Fruit fly (Drosophila melanogaster) whole organism, embryonic: Measurements from ENCODE around the gene CG18234.
A peak's percentile ranks its signal among the peaks of the same experiment; 100 is the strongest.

Experiments
- Aef1 ChIP-seq: fragments of 200-800 bp; sonication (Bioruptor generic); IDR thresholded peaks from 3 replicates; pipeline ENCODE4 v1.3.6; 2022; ENCODE audit warnings: missing biosample characterization, missing genetic modification characterization
- Atf-2 ChIP-seq: fragments of 200-800 bp; sonication (Bioruptor generic); optimal IDR thresholded peaks from 2 replicates; lab custom pipeline; 2016; ENCODE audit warnings: missing biosample characterization, missing genetic modification characterization
- CG10431 ChIP-seq: fragments of 200-800 bp; sonication (Bioruptor generic); optimal IDR thresholded peaks from 3 replicates; lab custom pipeline; 2018; ENCODE audit warnings: missing biosample characterization, mild to moderate bottlenecking, missing genetic modification characterization
- CG11093 ChIP-seq: fragments of 200-800 bp; sonication (Bioruptor generic); IDR thresholded peaks from 3 replicates; pipeline ENCODE4 v1.3.6; 2022; ENCODE audit warnings: missing biosample characterization, missing genetic modification characterization
- CG11504 ChIP-seq: fragments of 200-800 bp; sonication (Bioruptor generic); optimal IDR thresholded peaks from 3 replicates; lab custom pipeline; 2019; ENCODE audit warnings: missing biosample characterization, mild to moderate bottlenecking, missing genetic modification characterization, moderate library complexity
- CG11696 ChIP-seq: fragments of 200-800 bp; sonication (Bioruptor generic); IDR thresholded peaks from 2 replicates; pipeline ENCODE4 v1.3.6; 2022; ENCODE audit warnings: missing biosample characterization, missing genetic modification characterization
- CG12071 ChIP-seq: fragments of 200-800 bp; sonication (Bioruptor generic); optimal IDR thresholded peaks from 3 replicates; lab custom pipeline; 2018; ENCODE audit warnings: missing biosample characterization, mild to moderate bottlenecking, missing genetic modification characterization
- CG12219 ChIP-seq: fragments of 200-800 bp; sonication (Bioruptor generic); optimal IDR thresholded peaks from 3 replicates; lab custom pipeline; 2018; ENCODE audit warnings: missing biosample characterization, mild to moderate bottlenecking, missing genetic modification characterization
- CG14441 ChIP-seq: fragments of 200-800 bp; sonication (Bioruptor generic); IDR thresholded peaks from 2 replicates; pipeline ENCODE4 v1.3.6; 2022; ENCODE audit warnings: missing biosample characterization, missing genetic modification characterization
- CG14667 ChIP-seq: fragments of 200-800 bp; sonication (Bioruptor generic); IDR thresholded peaks from 2 replicates; pipeline ENCODE4 v1.3.6; 2022; ENCODE audit warnings: missing biosample characterization, missing genetic modification characterization
- CG14860 ChIP-seq: fragments of 200-800 bp; sonication (Bioruptor generic); IDR thresholded peaks from 3 replicates; pipeline ENCODE4 v1.3.6; 2022; ENCODE audit warnings: missing biosample characterization, missing genetic modification characterization; ENCODE audit not compliant: partially characterized antibody
- CG15696 ChIP-seq: fragments of 200-800 bp; sonication (Bioruptor generic); optimal IDR thresholded peaks from 2 replicates; lab custom pipeline; 2019; ENCODE audit warnings: missing biosample characterization, mild to moderate bottlenecking, missing genetic modification characterization, moderate library complexity
- CG17328 ChIP-seq: fragments of 200-800 bp; sonication (Bioruptor generic); IDR thresholded peaks from 2 replicates; pipeline ENCODE4 v1.3.6; 2022; ENCODE audit warnings: missing biosample characterization, missing genetic modification characterization
- CG2678 ChIP-seq: fragments of 200-800 bp; sonication (Bioruptor generic); optimal IDR thresholded peaks from 3 replicates; lab custom pipeline; 2019; ENCODE audit warnings: missing biosample characterization, mild to moderate bottlenecking, missing genetic modification characterization, moderate library complexity
- CG33557 ChIP-seq: fragments of 200-800 bp; sonication (Bioruptor generic); optimal IDR thresholded peaks from 2 replicates; lab custom pipeline; 2019; ENCODE audit warnings: missing biosample characterization, mild to moderate bottlenecking, missing genetic modification characterization, moderate library complexity
- CG34376 ChIP-seq: fragments of 200-800 bp; sonication (Bioruptor generic); optimal IDR thresholded peaks from 2 replicates; lab custom pipeline; 2018; ENCODE audit warnings: missing biosample characterization, mild to moderate bottlenecking, missing genetic modification characterization
- CG3838 ChIP-seq: fragments of 200-800 bp; sonication (Bioruptor generic); optimal IDR thresholded peaks from 3 replicates; lab custom pipeline; 2016; ENCODE audit warnings: missing biosample characterization, missing genetic modification characterization
- CG3847 ChIP-seq: fragments of 200-800 bp; sonication (Bioruptor generic); IDR thresholded peaks from 2 replicates; pipeline ENCODE4 v1.3.6; 2022; ENCODE audit warnings: missing biosample characterization, missing genetic modification characterization
- CG42726 ChIP-seq: fragments of 200-800 bp; sonication (Bioruptor generic); IDR thresholded peaks from 2 replicates; pipeline ENCODE4 v1.3.6; 2022; ENCODE audit warnings: missing biosample characterization, missing genetic modification characterization; ENCODE audit not compliant: partially characterized antibody
- CG6272 ChIP-seq: fragments of 200-800 bp; sonication (Bioruptor generic); IDR thresholded peaks from 2 replicates; pipeline ENCODE4 v1.3.6; 2022; ENCODE audit warnings: missing biosample characterization, missing genetic modification characterization
- CG6683 ChIP-seq: fragments of 200-800 bp; sonication (Bioruptor generic); optimal IDR thresholded peaks from 2 replicates; lab custom pipeline; 2017; ENCODE audit warnings: missing biosample characterization, mild to moderate bottlenecking, missing genetic modification characterization, missing genetic modification reagents
- CG6813 ChIP-seq: fragments of 200-800 bp; sonication (Bioruptor generic); optimal IDR thresholded peaks from 2 replicates; lab custom pipeline; 2017; ENCODE audit warnings: missing biosample characterization, missing genetic modification characterization, mild to moderate bottlenecking, moderate library complexity, missing genetic modification reagents
- CG7372 ChIP-seq: fragments of 200-800 bp; sonication (Bioruptor generic); IDR thresholded peaks from 2 replicates; pipeline ENCODE4 v1.3.6; 2022; ENCODE audit warnings: missing biosample characterization, missing genetic modification characterization
- CG7745 ChIP-seq: fragments of 200-800 bp; sonication (Bioruptor generic); optimal IDR thresholded peaks from 2 replicates; lab custom pipeline; 2018; ENCODE audit warnings: missing biosample characterization, mild to moderate bottlenecking, missing genetic modification characterization, moderate library complexity
- CG7987 ChIP-seq: fragments of 200-800 bp; sonication (Bioruptor generic); optimal IDR thresholded peaks from 2 replicates; lab custom pipeline; 2018; ENCODE audit warnings: missing biosample characterization, mild to moderate bottlenecking, missing genetic modification characterization, moderate library complexity
- CG9817 ChIP-seq: fragments of 200-800 bp; sonication (Bioruptor generic); optimal IDR thresholded peaks from 2 replicates; lab custom pipeline; 2018; ENCODE audit warnings: missing biosample characterization, mild to moderate bottlenecking, missing genetic modification characterization, moderate library complexity
- CG9932 ChIP-seq: fragments of 200-800 bp; sonication (Bioruptor generic); IDR thresholded peaks from 2 replicates; pipeline ENCODE4 v1.3.6; 2022; ENCODE audit warnings: missing biosample characterization, missing genetic modification characterization
- ERR ChIP-seq: fragments of 200-800 bp; sonication (Bioruptor generic); optimal IDR thresholded peaks from 2 replicates; lab custom pipeline; 2016; ENCODE audit warnings: missing biosample characterization, missing genetic modification characterization
- Gsc ChIP-seq: fragments of 200-800 bp; sonication (Bioruptor generic); IDR thresholded peaks from 2 replicates; pipeline ENCODE4 v1.3.6; 2022; ENCODE audit warnings: missing biosample characterization, missing genetic modification characterization
- HmgZ ChIP-seq: fragments of 200-800 bp; sonication (Bioruptor generic); optimal IDR thresholded peaks from 2 replicates; lab custom pipeline; 2018; ENCODE audit warnings: missing biosample characterization, mild to moderate bottlenecking, missing genetic modification characterization
- Lhr ChIP-seq: fragments of 200-800 bp; sonication (Bioruptor generic); optimal IDR thresholded peaks from 3 replicates; lab custom pipeline; 2017; ENCODE audit warnings: mild to moderate bottlenecking, missing biosample characterization, missing genetic modification reagents, missing genetic modification characterization
- NC2β ChIP-seq: fragments of 200-800 bp; sonication (Bioruptor generic); optimal IDR thresholded peaks from 2 replicates; lab custom pipeline; 2016; ENCODE audit warnings: missing biosample characterization, missing genetic modification characterization
- PHDP ChIP-seq: fragments of 200-800 bp; sonication (Bioruptor generic); optimal IDR thresholded peaks from 3 replicates; lab custom pipeline; 2018; ENCODE audit warnings: missing biosample characterization, mild to moderate bottlenecking, missing genetic modification characterization, moderate library complexity
- Ptx1 ChIP-seq: fragments of 200-800 bp; sonication (Bioruptor generic); IDR thresholded peaks from 2 replicates; pipeline ENCODE4 v1.3.6; 2022; ENCODE audit warnings: missing biosample characterization, missing genetic modification characterization
- Sox102F ChIP-seq: fragments of 200-800 bp; sonication (Bioruptor generic); optimal IDR thresholded peaks from 2 replicates; lab custom pipeline; 2018; ENCODE audit warnings: missing biosample characterization, mild to moderate bottlenecking, missing genetic modification characterization, moderate library complexity
- Spps ChIP-seq: fragments of 200-800 bp; sonication (Bioruptor generic); optimal IDR thresholded peaks from 2 replicates; lab custom pipeline; 2018; ENCODE audit warnings: missing biosample characterization, mild to moderate bottlenecking, missing genetic modification characterization
- Taf1 ChIP-seq: fragments of 200-800 bp; sonication (Bioruptor generic); IDR thresholded peaks from 2 replicates; pipeline ENCODE4 v1.3.6; 2022; ENCODE audit warnings: missing biosample characterization, missing genetic modification characterization
- amos ChIP-seq: fragments of 200-800 bp; sonication (Bioruptor generic); IDR thresholded peaks from 2 replicates; pipeline ENCODE4 v1.3.6; 2022; ENCODE audit warnings: missing biosample characterization, missing genetic modification characterization; ENCODE audit not compliant: partially characterized antibody
- cato ChIP-seq: fragments of 200-800 bp; sonication (Bioruptor generic); optimal IDR thresholded peaks from 2 replicates; lab custom pipeline; 2016; ENCODE audit warnings: missing biosample characterization, missing genetic modification characterization, borderline replicate concordance
- fd64A ChIP-seq: fragments of 200-800 bp; sonication (Bioruptor generic); optimal IDR thresholded peaks from 3 replicates; lab custom pipeline; 2018; ENCODE audit warnings: missing biosample characterization, mild to moderate bottlenecking, missing genetic modification characterization
- lilli ChIP-seq: fragments of 200-800 bp; sonication (Bioruptor generic); optimal IDR thresholded peaks from 3 replicates; lab custom pipeline; 2016; ENCODE audit warnings: missing biosample characterization, missing genetic modification characterization
- nau ChIP-seq: fragments of 200-800 bp; sonication (Bioruptor generic); optimal IDR thresholded peaks from 3 replicates; lab custom pipeline; 2017; ENCODE audit warnings: missing biosample characterization, mild to moderate bottlenecking, missing genetic modification characterization, missing genetic modification reagents
- nerfin-2 ChIP-seq: fragments of 200-800 bp; sonication (Bioruptor generic); IDR thresholded peaks from 2 replicates; pipeline ENCODE4 v1.3.6; 2022; ENCODE audit warnings: missing biosample characterization, missing genetic modification characterization; ENCODE audit not compliant: partially characterized antibody
- nom ChIP-seq: fragments of 200-800 bp; sonication (Bioruptor generic); optimal IDR thresholded peaks from 2 replicates; lab custom pipeline; 2017; ENCODE audit warnings: missing biosample characterization, missing genetic modification characterization, mild to moderate bottlenecking, moderate library complexity, missing genetic modification reagents
- odd ChIP-seq: fragments of 200-800 bp; sonication (Bioruptor generic); optimal IDR thresholded peaks from 2 replicates; lab custom pipeline; 2017; ENCODE audit warnings: missing biosample characterization, mild to moderate bottlenecking, missing genetic modification characterization
- ro ChIP-seq: fragments of 200-800 bp; sonication (Bioruptor generic); IDR thresholded peaks from 2 replicates; pipeline ENCODE4 v1.3.6; 2022; ENCODE audit warnings: missing biosample characterization, missing genetic modification characterization
- salm ChIP-seq: fragments of 200-800 bp; sonication (Bioruptor generic); optimal IDR thresholded peaks from 2 replicates; lab custom pipeline; 2018; ENCODE audit warnings: missing biosample characterization, mild to moderate bottlenecking, missing genetic modification characterization
- shn ChIP-seq: fragments of 200-800 bp; sonication (Bioruptor generic); optimal IDR thresholded peaks from 3 replicates; lab custom pipeline; 2016; ENCODE audit warnings: missing biosample characterization, missing genetic modification characterization
- tna ChIP-seq: fragments of 200-800 bp; sonication (Bioruptor generic); IDR thresholded peaks from 2 replicates; pipeline ENCODE4 v1.3.6; 2022; ENCODE audit warnings: missing biosample characterization, missing genetic modification characterization; ENCODE audit not compliant: partially characterized antibody
- wek ChIP-seq: fragments of 200-800 bp; sonication (Bioruptor generic); optimal IDR thresholded peaks from 3 replicates; lab custom pipeline; 2018; ENCODE audit warnings: missing biosample characterization, mild to moderate bottlenecking, missing genetic modification characterization, moderate library complexity

CG18234 gene

DNA sequence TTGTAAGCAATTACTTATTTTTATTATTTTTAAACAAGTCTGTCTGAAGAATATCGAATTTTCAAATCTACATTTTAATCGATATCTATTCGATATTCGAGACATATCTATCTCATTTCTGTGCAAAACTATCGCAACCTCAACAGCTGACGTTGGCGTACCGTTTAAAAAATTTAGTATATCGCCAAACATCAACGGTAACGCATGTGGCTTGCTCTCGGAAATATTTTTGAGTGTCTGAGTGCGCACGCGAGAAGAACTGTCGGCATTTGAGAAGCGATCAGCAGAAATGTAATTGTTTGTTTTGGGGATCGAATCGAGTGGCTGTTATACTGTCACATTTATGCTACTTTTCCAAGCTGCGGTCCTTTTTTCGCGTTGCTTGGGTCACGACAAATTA is 22.6 kb downstream of the CG18234 start, which contains the start of gene MYPT-75D (continued):
- TF ChIP-seq CG12071 (GFP tag; lab: Kevin White, UChicago) (peak; percentile 32), CG14441 (GFP tag; lab: Robert Waterston, UW) (no peak), lilli (GFP tag; lab: Kevin White, UChicago) (no peak), NC2β (GFP tag; lab: Kevin White, UChicago) (no peak), cato (no peak), CG9817 (tag; lab: Kevin White, UChicago) (no peak), CG10431 (GFP tag; lab: Kevin White, UChicago) (no peak), CG12219 (GFP tag; lab: Kevin White, UChicago) (peak; percentile 32), CG33557 (GFP tag; lab: Kevin White, UChicago) (peak; percentile 24), CG7372 (GFP tag; lab: Robert Waterston, UW) (no peak), CG6272 (GFP tag; lab: Robert Waterston, UW) (no peak), CG3838 (GFP tag; lab: Kevin White, UChicago) (no peak), CG14860 (peak; percentile 79), Taf1 (GFP tag; lab: Robert Waterston, UW) (no peak), CG6813 (GFP tag; lab: Kevin White, UChicago) (peak; percentile 27), CG2678 (tag; lab: Kevin White, UChicago) (peak; percentile 39), fd64A (GFP tag; lab: Kevin White, UChicago) (no peak), nom (GFP tag; lab: Kevin White, UChicago) (peak; percentile 35), CG9932 (peak; percentile 27; the same call in 1 of the 2 replicates), amos (GFP tag; lab: Robert Waterston, UW) (peak; percentile 96), odd (GFP tag; lab: Kevin White, UChicago) (no peak), ERR (peak; percentile 20), shn (GFP tag; lab: Kevin White, UChicago) (no peak), salm (tag; lab: Kevin White, UChicago) (peak; percentile 5), Aef1 (GFP tag; lab: Robert Waterston, UW) (no peak), CG11504 (tag; lab: Kevin White, UChicago) (peak; percentile 44), CG34376 (GFP tag; lab: Kevin White, UChicago) (peak; percentile 60), nau (GFP tag; lab: Kevin White, UChicago) (no peak), CG11093 (no peak), HmgZ (tag; lab: Kevin White, UChicago) (peak; percentile 68), CG14667 (no peak), Atf-2 (no peak), CG7745 (no peak), tna (GFP tag; lab: Robert Waterston, UW) (peak; percentile 89), CG6683 (GFP tag; lab: Kevin White, UChicago) (no peak), Spps (no peak), Sox102F (GFP tag; lab: Kevin White, UChicago) (no peak), CG17328 (no peak), nerfin-2 (peak; percentile 45), CG3847 (GFP tag; lab: Robert Waterston, UW) (no peak), wek (GFP tag; lab: Kevin White, UChicago) (peak; percentile 13), Gsc (GFP tag; lab: Robert Waterston, UW) (no peak), CG11696 (0 out of 2 replicates have a peak, but pooled peaks have one; percentile 17), CG7987 (GFP tag; lab: Kevin White, UChicago) (peak; percentile 32), ro (GFP tag; lab: Robert Waterston, UW) (no peak), Ptx1 (no peak), Lhr (GFP tag; lab: Kevin White, UChicago) (peak; percentile 12), PHDP (peak; percentile 23), CG42726 (GFP tag; lab: Robert Waterston, UW) (peak; percentile 90), CG15696 (tag; lab: Kevin White, UChicago) (no peak)
